Fruit fly (Drosophila melanogaster) whole organism, pupa: ENCODE results near the gene cyc.
A peak's percentile ranks its signal among the peaks of the same experiment; 100 is the strongest.

ENCODE experiments used
- CG10348 ChIP-seq: fragments of 200-800 bp; sonication (Bioruptor generic); IDR thresholded peaks from 2 replicates; pipeline ENCODE4 v1.3.6; 2022; ENCODE audit warnings: missing biosample characterization, missing genetic modification characterization
- CG12605 ChIP-seq: fragments of 200-800 bp; sonication (Bioruptor generic); IDR thresholded peaks from 2 replicates; pipeline ENCODE4 v1.3.6; 2022; ENCODE audit warnings: missing biosample characterization, missing genetic modification characterization
- CG13204 ChIP-seq: fragments of 200-800 bp; sonication (Bioruptor generic); optimal IDR thresholded peaks from 2 replicates; lab custom pipeline; 2018; ENCODE audit warnings: missing biosample characterization, mild to moderate bottlenecking, missing genetic modification characterization, moderate library complexity
- CG14655 ChIP-seq: fragments of 200-800 bp; sonication (Bioruptor generic); optimal IDR thresholded peaks from 3 replicates; lab custom pipeline; 2017; ENCODE audit warnings: mild to moderate bottlenecking, missing biosample characterization, missing genetic modification reagents, missing genetic modification characterization
- CG15710 ChIP-seq: fragments of 200-800 bp; sonication (Bioruptor generic); optimal IDR thresholded peaks from 2 replicates; lab custom pipeline; 2018; ENCODE audit warnings: missing biosample characterization, mild to moderate bottlenecking, missing genetic modification characterization, moderate library complexity
- CG17806 ChIP-seq: fragments of 200-800 bp; sonication (Bioruptor generic); optimal IDR thresholded peaks from 2 replicates; lab custom pipeline; 2018; ENCODE audit warnings: missing biosample characterization, mild to moderate bottlenecking, missing genetic modification characterization, moderate library complexity
- CG32121 ChIP-seq: fragments of 200-800 bp; sonication (Bioruptor generic); IDR thresholded peaks from 2 replicates; pipeline ENCODE4 v1.3.6; 2022; ENCODE audit warnings: missing biosample characterization, missing genetic modification characterization
- CG4496 ChIP-seq: fragments of 200-800 bp; sonication (Bioruptor generic); IDR thresholded peaks from 3 replicates; pipeline ENCODE4 v1.3.6; 2022; ENCODE audit warnings: missing biosample characterization, missing genetic modification characterization
- CG8159 ChIP-seq: fragments of 200-800 bp; sonication (Bioruptor generic); optimal IDR thresholded peaks from 3 replicates; lab custom pipeline; 2018; ENCODE audit warnings: missing biosample characterization, mild to moderate bottlenecking, missing genetic modification characterization, moderate library complexity
- CG9948 ChIP-seq: fragments of 200-800 bp; sonication (Bioruptor generic); optimal IDR thresholded peaks from 2 replicates; lab custom pipeline; 2018; ENCODE audit warnings: missing biosample characterization, mild to moderate bottlenecking, missing genetic modification characterization, moderate library complexity
- EcR ChIP-seq: fragments of 200-800 bp; sonication (Bioruptor generic); optimal IDR thresholded peaks from 3 replicates; lab custom pipeline; 2019; ENCODE audit warnings: missing biosample characterization, missing genetic modification characterization, mild to moderate bottlenecking, moderate library complexity, missing genetic modification reagents
- Ets98B ChIP-seq: fragments of 200-800 bp; sonication (Bioruptor generic); IDR thresholded peaks from 2 replicates; pipeline ENCODE4 v1.3.6; 2022; ENCODE audit warnings: missing biosample characterization, missing genetic modification characterization
- fd96Ca ChIP-seq: fragments of 200-800 bp; sonication (Bioruptor generic); IDR thresholded peaks from 3 replicates; pipeline ENCODE4 v1.3.6; 2022; ENCODE audit warnings: missing biosample characterization, missing genetic modification characterization
- rn ChIP-seq: fragments of 200-800 bp; sonication (Bioruptor generic); IDR thresholded peaks from 2 replicates; pipeline ENCODE4 v1.3.6; 2022; ENCODE audit warnings: missing biosample characterization, missing genetic modification characterization

- TF ChIP-seq CG17806 (tag; lab: Kevin White, UChicago) (peak; percentile 48), CG32121 (GFP tag; lab: Robert Waterston, UW) (peak; percentile 14; the same call in 1 of the 2 replicates), fd96Ca (GFP tag; lab: Robert Waterston, UW) (peak; percentile 47; the same call in 2 of the 3 replicates), EcR (GFP tag; lab: Kevin White, UChicago) (no peak), CG4496 (GFP tag; lab: Robert Waterston, UW) (peak; percentile 38; the same call in 1 of the 3 replicates), CG15710 (tag; lab: Kevin White, UChicago) (peak; percentile 61), rn (GFP tag; lab: Robert Waterston, UW) (no peak), Ets98B (GFP tag; lab: Robert Waterston, UW) (no peak; the same call in 1 of the 2 replicates), CG8159 (tag; lab: Kevin White, UChicago) (peak; percentile 74), CG10348 (GFP tag; lab: Robert Waterston, UW) (no peak), CG9948 (peak; percentile 54), CG13204 (GFP tag; lab: Kevin White, UChicago) (no peak), CG14655 (GFP tag; lab: Kevin White, UChicago) (peak; percentile 74), CG12605 (peak; percentile 37; the same call in 1 of the 2 replicates)
Measured at dm6 chr3L:19790929-19791687, 24.6 kb downstream of the cyc start.
